Fruit fly (Drosophila melanogaster): Measurements from ENCODE around the gene ham.
A peak's percentile ranks its signal among the peaks of the same experiment; 100 is the strongest.

The ham gene

dm6 chr2L:18805637-18806403 is 13.1 kb upstream of the ham start:
- TF ChIP-seq CG8119 (GFP tag; IDR thresholded peaks at IDR 0.05) (no peak), CG31627 (GFP tag; optimal IDR thresholded peaks at IDR 0.05) (peak; percentile 52), topi (GFP tag; optimal IDR thresholded peaks at IDR 0.05) (peak; percentile 62), Hr39 (GFP tag; optimal IDR thresholded peaks at IDR 0.05) (peak; percentile 56), CG10631 (GFP tag; optimal IDR thresholded peaks at IDR 0.05) (no peak), pdm3 (GFP tag; optimal IDR thresholded peaks at IDR 0.05) (peak; percentile 18), Eip78C (GFP tag) (peak; percentile 75), svp (GFP tag) (peak; percentile 81), CG7368 (GFP tag; optimal IDR thresholded peaks at IDR 0.05) (no peak), CG11762 (GFP tag; optimal IDR thresholded peaks at IDR 0.05; ENCODE audit: insufficient read depth) (no peak), fd85E (GFP tag; optimal IDR thresholded peaks at IDR 0.05) (no peak), CG10669 (GFP tag; optimal IDR thresholded peaks at IDR 0.05) (peak; percentile 43), Sox15 (GFP tag; optimal IDR thresholded peaks at IDR 0.05) (no peak), CG3032 (tag; optimal IDR thresholded peaks at IDR 0.05) (no peak), cyc (GFP tag; optimal IDR thresholded peaks at IDR 0.05) (peak; percentile 44), Smox (GFP tag; optimal IDR thresholded peaks at IDR 0.05) (peak; percentile 64), net (GFP tag; optimal IDR thresholded peaks at IDR 0.05) (no peak), OdsH (GFP tag; optimal IDR thresholded peaks at IDR 0.05) (peak; percentile 20), dsx (GFP tag; optimal IDR thresholded peaks at IDR 0.05; ENCODE audit: poor library complexity, severe bottlenecking) (no peak), lz (GFP tag; optimal IDR thresholded peaks at IDR 0.05) (peak; percentile 52), CG32006 (GFP tag; optimal IDR thresholded peaks at IDR 0.05) (no peak), fkh (GFP tag; optimal IDR thresholded peaks at IDR 0.05) (no peak), Ets96B (tag; optimal IDR thresholded peaks at IDR 0.05) (peak; percentile 22), Met (GFP tag; optimal IDR thresholded peaks at IDR 0.05) (peak; percentile 66), eg (GFP tag; IDR thresholded peaks at IDR 0.05) (no peak), Eip93F (GFP tag; optimal IDR thresholded peaks at IDR 0.05) (no peak), Gug (GFP tag; IDR thresholded peaks at IDR 0.05) (no peak; the same call in 1 of the 2 replicates), CG11902 (GFP tag; optimal IDR thresholded peaks at IDR 0.05) (no peak), spab (GFP tag; optimal IDR thresholded peaks at IDR 0.05) (peak; percentile 15), CG9139 (GFP tag; optimal IDR thresholded peaks at IDR 0.05) (no peak), CG4318 (GFP tag; optimal IDR thresholded peaks at IDR 0.05) (no peak), Sox102F (GFP tag; optimal IDR thresholded peaks at IDR 0.05) (peak; percentile 36), CG1621 (tag; optimal IDR thresholded peaks at IDR 0.05) (no peak), CG8319 (GFP tag; optimal IDR thresholded peaks at IDR 0.05) (peak; percentile 32), CG6854 (GFP tag; optimal IDR thresholded peaks at IDR 0.05) (no peak), CG3919 (GFP tag; optimal IDR thresholded peaks at IDR 0.05) (peak; percentile 58), Blimp-1 (GFP tag; optimal IDR thresholded peaks at IDR 0.05) (no peak), Hr4 (GFP tag; optimal IDR thresholded peaks at IDR 0.05) (no peak), CG11294 (GFP tag; IDR thresholded peaks at IDR 0.05) (no peak), fd59A (GFP tag; optimal IDR thresholded peaks at IDR 0.05) (no peak), dac (GFP tag; optimal IDR thresholded peaks at IDR 0.05) (no peak), CG6808 (GFP tag; optimal IDR thresholded peaks at IDR 0.05) (no peak), vri (GFP tag; optimal IDR thresholded peaks at IDR 0.05) (peak; percentile 37), ss (GFP tag; optimal IDR thresholded peaks at IDR 0.05) (peak in 1 of 2 experiments; percentile 17), CG6163 (GFP tag; IDR thresholded peaks at IDR 0.05) (peak; percentile 46; the same call in 1 of the 3 replicates), Hr38 (GFP tag; optimal IDR thresholded peaks at IDR 0.05) (no peak), Ets21C (GFP tag; optimal IDR thresholded peaks at IDR 0.05) (peak; percentile 41), CG16779 (tag; optimal IDR thresholded peaks at IDR 0.05) (no peak), acj6 (GFP tag; optimal IDR thresholded peaks at IDR 0.05) (peak; percentile 11), achi (GFP tag; optimal IDR thresholded peaks at IDR 0.05) (peak; percentile 25), Eip75B (GFP tag; optimal IDR thresholded peaks at IDR 0.05) (peak; percentile 33)

Data from whole organism, prepupa.